Worm (Caenorhabditis elegans) whole organism, L1 larva: ENCODE results near the gene T20B12.3.

Experiments
- C04F5.9 ChIP-seq: sonication (generic microtip); optimal IDR thresholded peaks from 2 replicates; lab custom pipeline; 2016; ENCODE audit warnings: missing genetic modification characterization, missing compliant biosample characterization
- F16B12.6 ChIP-seq: fragments of 150-350 bp; optimal IDR thresholded peaks from 2 replicates; lab custom pipeline; 2014; ENCODE audit warnings: missing biosample characterization, missing genetic modification characterization
- Y116A8C.19 ChIP-seq: sonication (generic microtip); optimal IDR thresholded peaks from 2 replicates; lab custom pipeline; 2016; ENCODE audit warnings: missing compliant biosample characterization, missing genetic modification characterization, borderline replicate concordance
- alr-1 ChIP-seq: fragments of 200-800 bp; sonication (Bioruptor generic); optimal IDR thresholded peaks from 2 replicates; lab custom pipeline; 2018; ENCODE audit warnings: borderline replicate concordance, mild to moderate bottlenecking, missing genetic modification characterization, missing compliant biosample characterization
- aly-2 ChIP-seq: fragments of 150-350 bp; optimal IDR thresholded peaks from 2 replicates; lab custom pipeline; 2014; ENCODE audit warnings: missing biosample characterization, missing genetic modification characterization
- ama-1 ChIP-seq: fragments of 150-350 bp; optimal IDR thresholded peaks from 2 replicates; lab custom pipeline; 2014
- ceh-63 ChIP-seq: fragments of 200-800 bp; sonication (Bioruptor generic); optimal IDR thresholded peaks from 2 replicates; lab custom pipeline; 2018; ENCODE audit warnings: mild to moderate bottlenecking, missing genetic modification characterization, missing compliant biosample characterization
- ceh-88 ChIP-seq: fragments of 200-800 bp; sonication (Bioruptor generic); IDR thresholded peaks from 2 replicates; pipeline ENCODE4 v1.3.6; 2022; ENCODE audit warnings: missing genetic modification characterization, missing compliant biosample characterization
- dpl-1 ChIP-seq, 3 experiments: fragments of 150-350 bp in 2 of 3; sonication (generic microtip) in 1 of 3; optimal IDR thresholded peaks; 2 replicates each; lab custom pipeline; 2014 to 2017; ENCODE audit warnings: missing biosample characterization in 3 of 3, missing genetic modification characterization in 3 of 3, missing genetic modification reagents in 3 of 3
- efl-1 ChIP-seq, 4 experiments: fragments of 150-350 bp; optimal IDR thresholded peaks in 3 of 4; peaks in 1 of 4; 1 replicate in 1 of 4; 2 replicates in 3 of 4; lab custom pipeline; 2014; ENCODE audit warnings: missing biosample characterization in 2 of 4, missing genetic modification characterization in 2 of 4, missing genetic modification reagents in 2 of 4
- efl-3 ChIP-seq: fragments of 200-800 bp; sonication (Bioruptor generic); optimal IDR thresholded peaks from 2 replicates; lab custom pipeline; 2018; ENCODE audit warnings: mild to moderate bottlenecking, missing genetic modification characterization, missing compliant biosample characterization
- egl-13 ChIP-seq: sonication (generic microtip); optimal IDR thresholded peaks from 2 replicates; lab custom pipeline; 2016; ENCODE audit warnings: missing genotype, missing genetic modification reagents, missing genetic modification characterization, missing compliant biosample characterization
- elt-2 ChIP-seq: sonication (generic microtip); optimal IDR thresholded peaks from 2 replicates; lab custom pipeline; 2016; ENCODE audit warnings: missing genetic modification characterization, mild to moderate bottlenecking, inconsistent platforms, missing compliant biosample characterization, missing genetic modification reagents
- elt-3 ChIP-seq, 6 experiments: fragments of 150-350 bp in 1 of 6; sonication (generic microtip); optimal IDR thresholded peaks; 2 replicates each; lab custom pipeline; 2017 to 2018; ENCODE audit warnings: missing biosample characterization in 6 of 6, missing genetic modification characterization in 6 of 6, inconsistent platforms in 1 of 6
- fkh-10 ChIP-seq: sonication (generic microtip); optimal IDR thresholded peaks from 2 replicates; lab custom pipeline; 2017; ENCODE audit warnings: missing biosample characterization, missing genetic modification reagents, missing genetic modification characterization
- fkh-4 ChIP-seq: sonication (generic microtip); optimal IDR thresholded peaks from 2 replicates; lab custom pipeline; 2016; ENCODE audit warnings: missing compliant biosample characterization, missing genetic modification characterization, borderline replicate concordance
- grh-1 ChIP-seq: fragments of 200-800 bp; sonication (Bioruptor generic); IDR thresholded peaks from 2 replicates; pipeline ENCODE4 v1.3.6; 2022; ENCODE audit warnings: missing genetic modification reagents, missing genetic modification characterization, missing compliant biosample characterization
- hlh-4 ChIP-seq: sonication (generic microtip); optimal IDR thresholded peaks from 2 replicates; lab custom pipeline; 2016; ENCODE audit warnings: mild to moderate bottlenecking, missing genetic modification characterization, missing compliant biosample characterization
- irx-1 ChIP-seq: sonication (generic microtip); optimal IDR thresholded peaks from 2 replicates; lab custom pipeline; 2016; ENCODE audit warnings: missing genetic modification characterization, missing compliant biosample characterization
- isw-1 ChIP-seq: fragments of 200-800 bp; sonication (Bioruptor generic); IDR thresholded peaks from 2 replicates; pipeline ENCODE4 v1.3.6; 2022; ENCODE audit warnings: missing genetic modification characterization, missing compliant biosample characterization
- lin-14 ChIP-seq: fragments of 200-800 bp; sonication (Bioruptor generic); optimal IDR thresholded peaks from 2 replicates; lab custom pipeline; 2018; ENCODE audit warnings: mild to moderate bottlenecking, missing genetic modification characterization, moderate library complexity, missing compliant biosample characterization
- lin-15B ChIP-seq: fragments of 150-350 bp; sonication (generic microtip); optimal IDR thresholded peaks from 3 replicates; lab custom pipeline; 2014; ENCODE audit warnings: missing biosample characterization, missing genetic modification characterization
- lin-35 ChIP-seq, 2 experiments: fragments of 150-350 bp; optimal IDR thresholded peaks; 2 replicates each; lab custom pipeline; 2014; ENCODE audit warnings: missing biosample characterization in 2 of 2, missing genetic modification characterization in 2 of 2, missing genetic modification reagents in 2 of 2
- lin-39 ChIP-seq: fragments of 150-350 bp; optimal IDR thresholded peaks from 2 replicates; lab custom pipeline; 2014; ENCODE audit warnings: missing biosample characterization, missing genetic modification reagents, missing genetic modification characterization
- lsy-2 ChIP-seq, 2 experiments: fragments of 150-350 bp; optimal IDR thresholded peaks; 2 replicates each; lab custom pipeline; 2014; ENCODE audit warnings: missing biosample characterization in 2 of 2, missing genetic modification characterization in 2 of 2
- mab-9 ChIP-seq: fragments of 200-800 bp; sonication (Bioruptor generic); IDR thresholded peaks from 2 replicates; pipeline ENCODE4 v1.3.6; 2022; ENCODE audit warnings: missing genetic modification reagents, missing genetic modification characterization, missing compliant biosample characterization
- mdl-1 ChIP-seq, 2 experiments: fragments of 150-350 bp; optimal IDR thresholded peaks; 2 replicates each; lab custom pipeline; 2014 to 2017; ENCODE audit warnings: missing biosample characterization in 2 of 2, missing genetic modification characterization in 2 of 2, inconsistent platforms in 1 of 2
- mef-2 ChIP-seq: fragments of 150-350 bp; optimal IDR thresholded peaks from 2 replicates; lab custom pipeline; 2014; ENCODE audit warnings: missing biosample characterization, missing genetic modification characterization
- nhr-11 ChIP-seq: fragments of 150-350 bp; optimal IDR thresholded peaks from 2 replicates; lab custom pipeline; 2014; ENCODE audit warnings: missing biosample characterization, missing genetic modification characterization
- nhr-20 ChIP-seq: sonication (generic microtip); optimal IDR thresholded peaks from 2 replicates; lab custom pipeline; 2016; ENCODE audit warnings: mild to moderate bottlenecking, missing genetic modification characterization, missing compliant biosample characterization
- nhr-47 ChIP-seq: sonication (generic microtip); optimal IDR thresholded peaks from 2 replicates; lab custom pipeline; 2016; ENCODE audit warnings: mild to moderate bottlenecking, missing genetic modification characterization, moderate library complexity, missing compliant biosample characterization
- nhr-71 ChIP-seq: sonication (generic microtip); optimal IDR thresholded peaks from 2 replicates; lab custom pipeline; 2016; ENCODE audit warnings: mild to moderate bottlenecking, missing genetic modification characterization, moderate library complexity, missing compliant biosample characterization
- nhr-84 ChIP-seq: sonication (generic microtip); optimal IDR thresholded peaks from 2 replicates; lab custom pipeline; 2017; ENCODE audit warnings: missing biosample characterization, missing genetic modification characterization
- nhr-90 ChIP-seq: sonication (generic microtip); optimal IDR thresholded peaks from 2 replicates; lab custom pipeline; 2016; ENCODE audit warnings: mild to moderate bottlenecking, missing genetic modification characterization, missing compliant biosample characterization; ENCODE audit not compliant: poor library complexity
- pag-3 ChIP-seq: sonication (generic microtip); optimal IDR thresholded peaks from 2 replicates; lab custom pipeline; 2017; ENCODE audit warnings: missing genetic modification characterization, mild to moderate bottlenecking, missing compliant biosample characterization, antibody characterized with exemption, borderline replicate concordance; ENCODE audit not compliant: insufficient read depth
- pqm-1 ChIP-seq: sonication (generic microtip); optimal IDR thresholded peaks from 3 replicates; lab custom pipeline; 2017; ENCODE audit warnings: missing biosample characterization, missing genetic modification characterization
- rnt-1 ChIP-seq: sonication (generic microtip); optimal IDR thresholded peaks from 2 replicates; lab custom pipeline; 2016; ENCODE audit warnings: mild to moderate bottlenecking, missing genetic modification characterization, moderate library complexity, missing compliant biosample characterization
- snu-23 ChIP-seq: sonication (generic microtip); optimal IDR thresholded peaks from 2 replicates; lab custom pipeline; 2016; ENCODE audit warnings: missing genetic modification characterization, missing compliant biosample characterization
- swsn-7 ChIP-seq: sonication (generic microtip); optimal IDR thresholded peaks from 2 replicates; lab custom pipeline; 2016; ENCODE audit warnings: missing genetic modification characterization, missing compliant biosample characterization
- tbx-2 ChIP-seq: sonication (generic microtip); optimal IDR thresholded peaks from 2 replicates; lab custom pipeline; 2016; ENCODE audit warnings: missing genetic modification characterization, missing compliant biosample characterization
- tlp-1 ChIP-seq: fragments of 150-350 bp; optimal IDR thresholded peaks from 2 replicates; lab custom pipeline; 2014; ENCODE audit warnings: missing biosample characterization, missing genetic modification characterization
- unc-130 ChIP-seq: fragments of 150-350 bp; optimal IDR thresholded peaks from 2 replicates; lab custom pipeline; 2017; ENCODE audit warnings: missing biosample characterization, missing genetic modification characterization, inconsistent platforms
- unc-30 ChIP-seq: sonication (generic microtip); optimal IDR thresholded peaks from 2 replicates; lab custom pipeline; 2017; ENCODE audit warnings: missing biosample characterization, missing genetic modification characterization
- vab-15 ChIP-seq: sonication (generic microtip); optimal IDR thresholded peaks from 2 replicates; lab custom pipeline; 2017; ENCODE audit warnings: missing genotype, mild to moderate bottlenecking, missing genetic modification characterization, missing compliant biosample characterization
- ztf-11 ChIP-seq, 2 experiments: sonication (generic microtip); optimal IDR thresholded peaks; 2 replicates each; lab custom pipeline; 2016 to 2017; ENCODE audit warnings: missing genetic modification characterization in 2 of 2, missing biosample characterization in 1 of 2, missing compliant biosample characterization in 1 of 2

The T20B12.3 gene

ce11 chrIII:7370569-7370968 is 11.3 kb upstream of the T20B12.3 start:
- TF ChIP-seq mef-2 = no peak
- TF ChIP-seq lin-14 (GFP tag; lab: Kevin White, UChicago) = no peak
- TF ChIP-seq irx-1 (tag; lab: Kevin White, UChicago) = no peak
- TF ChIP-seq alr-1 (tag; lab: Kevin White, UChicago) = no peak
- TF ChIP-seq nhr-90 (tag; lab: Kevin White, UChicago) = no peak
- TF ChIP-seq snu-23 (GFP tag; lab: Kevin White, UChicago) = no peak
- TF ChIP-seq nhr-84 (tag; lab: Kevin White, UChicago) = no peak
- TF ChIP-seq tlp-1 = no peak
- TF ChIP-seq egl-13 (tag; lab: Kevin White, UChicago) = no peak
- no peak for TF ChIP-seq lin-15B (tag; lab: Kevin White, UChicago)
- no peak for TF ChIP-seq F16B12.6 (tag; lab: Kevin White, UChicago)
- no peak for TF ChIP-seq isw-1
- TF ChIP-seq pqm-1 (tag; lab: Kevin White, UChicago) = no peak
- TF ChIP-seq nhr-11 = no peak
- no peak for TF ChIP-seq fkh-10
- no peak for TF ChIP-seq tbx-2 (tag; lab: Kevin White, UChicago)
- TF ChIP-seq fkh-4 = no peak
- TF ChIP-seq nhr-47 (tag; lab: Kevin White, UChicago) = no peak

ce11 chrIII:7373802-7374435 is 8.0 kb upstream of the T20B12.3 start:
- no peak for TF ChIP-seq ceh-63 (GFP tag; lab: Kevin White, UChicago)
- no peak for TF ChIP-seq efl-1 (optimal IDR thresholded peaks at IDR 0.05; lab: Kevin White, UChicago)
- peak in 1 of 2 experiments; percentile 78 for TF ChIP-seq efl-1 (GFP tag; optimal IDR thresholded peaks at IDR 0.05 in 1 of 2; lab: Kevin White, UChicago)

DNA sequence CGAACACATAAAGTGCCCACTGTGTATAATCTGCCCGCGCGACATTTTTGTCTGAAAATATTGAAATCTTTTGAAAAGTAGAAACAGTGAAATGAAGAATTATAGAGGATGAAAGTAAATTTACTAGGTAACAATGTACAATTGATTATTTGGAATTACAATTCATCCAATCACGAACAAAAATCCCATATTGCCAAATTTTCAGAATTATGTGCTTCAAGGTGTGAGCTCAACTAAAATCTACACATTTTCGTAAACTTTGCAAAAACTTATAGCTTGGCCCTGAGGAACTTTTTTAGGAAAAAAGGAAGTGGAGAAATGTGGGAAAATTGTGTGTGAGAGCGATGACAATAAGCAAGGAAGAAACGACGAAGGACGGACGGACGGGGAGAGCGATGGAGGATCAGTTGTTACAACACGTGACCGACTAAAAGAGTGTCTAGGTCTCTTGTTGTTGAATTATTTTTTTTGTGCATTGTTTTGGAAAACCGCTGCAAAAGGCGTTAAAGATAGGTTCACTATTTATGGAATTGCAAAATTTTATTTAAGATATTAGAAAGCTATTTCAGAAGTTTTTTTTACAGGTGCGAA is 7.1 kb upstream of the T20B12.3 start, which contains the start of gene mml-1:
TSS of gene mml-1 (minus strand) at position 51 of the 591 bp plus-strand sequence.
- TF ChIP-seq C04F5.9 (tag; lab: Kevin White, UChicago) (no peak), rnt-1 (tag; lab: Kevin White, UChicago) (peak; percentile 33), efl-3 (GFP tag; lab: Kevin White, UChicago) (no peak), lin-35 (GFP tag; optimal IDR thresholded peaks at IDR 0.05; lab: Kevin White, UChicago) (peak; percentile 8 to 42), lin-39 (no peak), efl-1 (optimal IDR thresholded peaks at IDR 0.05; lab: Kevin White, UChicago) (peak in 1 of 2 experiments; percentile 21), efl-1 (GFP tag; optimal IDR thresholded peaks at IDR 0.05 in 1 of 2; lab: Kevin White, UChicago) (peak; percentile 7 to 89), dpl-1 (GFP tag; optimal IDR thresholded peaks at IDR 0.05; lab: Kevin White, UChicago) (peak in 1 of 3 experiments; percentile 3), aly-2 (tag; lab: Kevin White, UChicago) (no peak), mdl-1 (tag; optimal IDR thresholded peaks at IDR 0.05; lab: Kevin White, UChicago) (peak in 1 of 2 experiments; percentile 21), ztf-11 (tag; optimal IDR thresholded peaks at IDR 0.05; lab: Kevin White, UChicago) (no peak), elt-2 (tag; lab: Kevin White, UChicago) (no peak), irx-1 (tag; lab: Kevin White, UChicago) (no peak), pag-3 (tag; lab: Kevin White, UChicago) (no peak), nhr-71 (tag; lab: Kevin White, UChicago) (peak; percentile 39), ama-1 (lab: Kevin White, UChicago) (no peak), hlh-4 (tag; lab: Kevin White, UChicago) (no peak), elt-3 (tag; optimal IDR thresholded peaks at IDR 0.05; lab: Kevin White, UChicago) (no peak), Y116A8C.19 (tag; lab: Kevin White, UChicago) (no peak), snu-23 (GFP tag; lab: Kevin White, UChicago) (peak; percentile 22), swsn-7 (no peak), unc-130 (tag; lab: Kevin White, UChicago) (peak; percentile 18), lin-14 (GFP tag; lab: Kevin White, UChicago) (peak; percentile 56), grh-1 (0 out of 2 replicates have a peak, but pooled peaks have one; percentile 17), fkh-10 (no peak), alr-1 (tag; lab: Kevin White, UChicago) (no peak), nhr-47 (tag; lab: Kevin White, UChicago) (no peak), vab-15 (tag; lab: Kevin White, UChicago) (no peak), mab-9 (GFP tag; lab: Robert Waterston, UW) (no peak), nhr-90 (tag; lab: Kevin White, UChicago) (no peak), unc-30 (tag; lab: Kevin White, UChicago) (no peak), fkh-4 (no peak), nhr-20 (tag; lab: Kevin White, UChicago) (peak; percentile 11), lsy-2 (tag; optimal IDR thresholded peaks at IDR 0.05; lab: Kevin White, UChicago) (peak; percentile 13 to 36), ceh-88 (no peak)
